Fruit fly (Drosophila melanogaster) whole organism: ENCODE results near the gene kin17.

Source experiments
- CG8478 ChIP-seq: fragments of >200 bp; optimal IDR thresholded peaks from 2 replicates; lab custom pipeline; 2018; ENCODE audit warnings: inconsistent platforms
- Dll ChIP-seq: fragments of >200 bp; optimal IDR thresholded peaks from 2 replicates; lab custom pipeline; 2017
- EcR ChIP-seq, 2 experiments: fragments of >200 bp; optimal IDR thresholded peaks; 2 replicates each; lab custom pipeline; 2017; ENCODE audit warnings: missing biosample characterization in 2 of 2, missing genetic modification characterization in 2 of 2, missing genetic modification reagents in 2 of 2
- pan ChIP-seq: fragments of >200 bp; optimal IDR thresholded peaks from 2 replicates; lab custom pipeline; 2017
- psq ChIP-seq: fragments of >200 bp; optimal IDR thresholded peaks from 2 replicates; lab custom pipeline; 2017
- usp ChIP-seq: fragments of >200 bp; optimal IDR thresholded peaks from 2 replicates; lab custom pipeline; 2017; ENCODE audit warnings: missing biosample characterization, missing genetic modification characterization, mixed read lengths

Gene kin17

dm6 chr3L:20375467-20375866, 18.9 kb downstream of the kin17 start:
- no peak for TF ChIP-seq usp
- no peak for TF ChIP-seq EcR (GFP tag; optimal IDR thresholded peaks at IDR 0.05; lab: Kevin White, UChicago)
- TF ChIP-seq psq (lab: Kevin White, UChicago) = no peak
- no peak for TF ChIP-seq pan (lab: Kevin White, UChicago)
- no peak for TF ChIP-seq Dll (lab: Kevin White, UChicago)
- TF ChIP-seq CG8478 (lab: Kevin White, UChicago) = no peak

dm6 chr3L:20375878-20376563, 19.4 kb downstream of the kin17 start, which contains the start of the genes Ide and RhoBTB:
Gene Ide (minus strand): TSS chr3L:20375896.
Gene RhoBTB (plus strand): TSS chr3L:20376242.
- no peak for TF ChIP-seq Dll (lab: Kevin White, UChicago)
- TF ChIP-seq usp = no peak
- no peak for TF ChIP-seq CG8478 (lab: Kevin White, UChicago)
- TF ChIP-seq psq (lab: Kevin White, UChicago) = no peak
- no peak for TF ChIP-seq EcR (GFP tag; optimal IDR thresholded peaks at IDR 0.05; lab: Kevin White, UChicago)
- TF ChIP-seq pan (lab: Kevin White, UChicago) = no peak

- TF ChIP-seq Dll (lab: Kevin White, UChicago) = no peak
Measured at dm6 chr3L:20376564-20376920, 19.9 kb downstream of the kin17 start.

- TF ChIP-seq Dll (lab: Kevin White, UChicago) (no peak), psq (lab: Kevin White, UChicago) (no peak), usp (no peak), pan (lab: Kevin White, UChicago) (no peak), CG8478 (lab: Kevin White, UChicago) (no peak), EcR (GFP tag; optimal IDR thresholded peaks at IDR 0.05; lab: Kevin White, UChicago) (no peak)
Measured at dm6 chr3L:20379496-20379895, 22.9 kb downstream of the kin17 start.

dm6 chr3L:20384086-20384810, 27.6 kb downstream of the kin17 start, which contains the start of the genes CG5498 and fbl:
Gene CG5498 (minus strand): TSS chr3L:20384109.
Gene fbl (plus strand): TSS chr3L:20384429.
- no peak for TF ChIP-seq Dll (lab: Kevin White, UChicago)
- no peak for TF ChIP-seq EcR (GFP tag; optimal IDR thresholded peaks at IDR 0.05; lab: Kevin White, UChicago)
- TF ChIP-seq usp = no peak
- TF ChIP-seq CG8478 (lab: Kevin White, UChicago) = no peak
- no peak for TF ChIP-seq psq (lab: Kevin White, UChicago)
- TF ChIP-seq pan (lab: Kevin White, UChicago) = no peak

dm6 chr3L:20385006-20385405, 28.4 kb downstream of the kin17 start:
- TF ChIP-seq CG8478 (lab: Kevin White, UChicago) (no peak), EcR (GFP tag; optimal IDR thresholded peaks at IDR 0.05; lab: Kevin White, UChicago) (no peak), pan (lab: Kevin White, UChicago) (no peak), psq (lab: Kevin White, UChicago) (no peak), usp (no peak), Dll (lab: Kevin White, UChicago) (no peak)

dm6 chr3L:20385408-20385807, 28.8 kb downstream of the kin17 start:
- no peak for TF ChIP-seq EcR (GFP tag; optimal IDR thresholded peaks at IDR 0.05; lab: Kevin White, UChicago)
- TF ChIP-seq pan (lab: Kevin White, UChicago) = no peak

dm6 chr3L:20385969-20386370, 29.4 kb downstream of the kin17 start:
- TF ChIP-seq Dll (lab: Kevin White, UChicago) (no peak), psq (lab: Kevin White, UChicago) (no peak), usp (no peak), CG8478 (lab: Kevin White, UChicago) (no peak), pan (lab: Kevin White, UChicago) (no peak), EcR (GFP tag; optimal IDR thresholded peaks at IDR 0.05; lab: Kevin White, UChicago) (no peak)

dm6 chr3L:20387038-20387842, 30.6 kb downstream of the kin17 start:
- no peak for TF ChIP-seq EcR (GFP tag; optimal IDR thresholded peaks at IDR 0.05; lab: Kevin White, UChicago)
- no peak for TF ChIP-seq pan (lab: Kevin White, UChicago)
- TF ChIP-seq psq (lab: Kevin White, UChicago) = no peak
- TF ChIP-seq usp = no peak
- TF ChIP-seq Dll (lab: Kevin White, UChicago) = no peak
- TF ChIP-seq CG8478 (lab: Kevin White, UChicago) = no peak

- TF ChIP-seq psq (lab: Kevin White, UChicago) (no peak), usp (no peak), Dll (lab: Kevin White, UChicago) (no peak), pan (lab: Kevin White, UChicago) (no peak), EcR (GFP tag; optimal IDR thresholded peaks at IDR 0.05; lab: Kevin White, UChicago) (no peak), CG8478 (lab: Kevin White, UChicago) (no peak)
Measured at dm6 chr3L:20387843-20388163, 31.2 kb downstream of the kin17 start.

dm6 chr3L:20388983-20389382, 32.4 kb downstream of the kin17 start:
- no peak for TF ChIP-seq CG8478 (lab: Kevin White, UChicago)
- no peak for TF ChIP-seq usp
- TF ChIP-seq psq (lab: Kevin White, UChicago) = no peak
- TF ChIP-seq Dll (lab: Kevin White, UChicago) = no peak
- no peak for TF ChIP-seq pan (lab: Kevin White, UChicago)
- TF ChIP-seq EcR (GFP tag; optimal IDR thresholded peaks at IDR 0.05; lab: Kevin White, UChicago) = no peak
